Fruit fly (Drosophila melanogaster): ENCODE data around the gene Gr93a.

dm6 chr3R:21854574-21855468, 22.5 kb downstream of the Gr93a start:
- TF ChIP-seq GATAd (GFP tag; optimal IDR thresholded peaks at IDR 0.05) (no peak), rgr (GFP tag; optimal IDR thresholded peaks at IDR 0.05) (no peak), foxo (GFP tag; optimal IDR thresholded peaks at IDR 0.05) (no peak)
